Fruit fly (Drosophila melanogaster) whole organism, embryonic: ENCODE measurements around the gene yellow-f2.

Experiments
- Aef1 ChIP-seq: fragments of 200-800 bp; sonication (Bioruptor generic); IDR thresholded peaks from 3 replicates; pipeline ENCODE4 v1.3.6; 2022; ENCODE audit warnings: missing biosample characterization, missing genetic modification characterization
- Atf-2 ChIP-seq: fragments of 200-800 bp; sonication (Bioruptor generic); optimal IDR thresholded peaks from 2 replicates; lab custom pipeline; 2016; ENCODE audit warnings: missing biosample characterization, missing genetic modification characterization
- Bteb2 ChIP-seq: fragments of 200-800 bp; sonication (Bioruptor generic); optimal IDR thresholded peaks from 2 replicates; lab custom pipeline; 2016; ENCODE audit warnings: missing biosample characterization, missing genetic modification characterization
- CG10267 ChIP-seq: fragments of 200-800 bp; sonication (Bioruptor generic); optimal IDR thresholded peaks from 2 replicates; lab custom pipeline; 2018; ENCODE audit warnings: missing biosample characterization, mild to moderate bottlenecking, missing genetic modification characterization, moderate library complexity
- CG10431 ChIP-seq: fragments of 200-800 bp; sonication (Bioruptor generic); optimal IDR thresholded peaks from 3 replicates; lab custom pipeline; 2018; ENCODE audit warnings: missing biosample characterization, mild to moderate bottlenecking, missing genetic modification characterization
- CG1233 ChIP-seq: fragments of 200-800 bp; sonication (Bioruptor generic); optimal IDR thresholded peaks from 4 replicates; lab custom pipeline; 2018; ENCODE audit warnings: missing biosample characterization, mild to moderate bottlenecking, missing genetic modification characterization
- CG12391 ChIP-seq: fragments of 200-800 bp; sonication (Bioruptor generic); optimal IDR thresholded peaks from 3 replicates; lab custom pipeline; 2018; ENCODE audit warnings: missing biosample characterization, mild to moderate bottlenecking, missing genetic modification characterization, moderate library complexity
- CG1602 ChIP-seq: fragments of 200-800 bp; sonication (Bioruptor generic); optimal IDR thresholded peaks from 3 replicates; lab custom pipeline; 2016; ENCODE audit warnings: missing biosample characterization, missing genetic modification characterization
- CG18262 ChIP-seq: fragments of 200-800 bp; optimal IDR thresholded peaks from 3 replicates; lab custom pipeline; 2019; ENCODE audit warnings: missing biosample characterization, mild to moderate bottlenecking, missing genetic modification characterization, moderate library complexity
- CG2129 ChIP-seq: fragments of 200-800 bp; sonication (Bioruptor generic); IDR thresholded peaks from 2 replicates; pipeline ENCODE4 v1.3.6; 2022; ENCODE audit warnings: missing biosample characterization, missing genetic modification characterization; ENCODE audit not compliant: partially characterized antibody
- CG3163 ChIP-seq: fragments of 200-800 bp; sonication (Bioruptor generic); optimal IDR thresholded peaks from 3 replicates; lab custom pipeline; 2016; ENCODE audit warnings: missing biosample characterization, missing genetic modification characterization
- CG3407 ChIP-seq: fragments of 200-800 bp; sonication (Bioruptor generic); optimal IDR thresholded peaks from 2 replicates; lab custom pipeline; 2018; ENCODE audit warnings: missing biosample characterization, mild to moderate bottlenecking, missing genetic modification characterization
- CG7963 ChIP-seq: fragments of 200-800 bp; sonication (Bioruptor generic); IDR thresholded peaks from 3 replicates; pipeline ENCODE4 v1.3.6; 2022; ENCODE audit warnings: missing biosample characterization, missing genetic modification characterization; ENCODE audit not compliant: partially characterized antibody
- CG9727 ChIP-seq: fragments of 200-800 bp; sonication (Bioruptor generic); optimal IDR thresholded peaks from 3 replicates; lab custom pipeline; 2017; ENCODE audit warnings: missing biosample characterization, mild to moderate bottlenecking, missing genetic modification characterization
- CrebB ChIP-seq: fragments of 200-800 bp; sonication (Bioruptor generic); optimal IDR thresholded peaks from 3 replicates; lab custom pipeline; 2018; ENCODE audit warnings: missing biosample characterization, mild to moderate bottlenecking, missing genetic modification characterization
- Drgx ChIP-seq: fragments of 200-800 bp; sonication (Bioruptor generic); IDR thresholded peaks from 2 replicates; pipeline ENCODE4 v1.3.6; 2022; ENCODE audit warnings: missing biosample characterization, missing genetic modification characterization
- H2.0 ChIP-seq: fragments of 200-800 bp; sonication (Bioruptor generic); IDR thresholded peaks from 2 replicates; pipeline ENCODE4 v1.3.6; 2022; ENCODE audit warnings: missing biosample characterization, missing genetic modification characterization
- HLH54F ChIP-seq: fragments of 200-800 bp; sonication (Bioruptor generic); optimal IDR thresholded peaks from 3 replicates; lab custom pipeline; 2016; ENCODE audit warnings: missing biosample characterization, missing genetic modification characterization
- HmgD ChIP-seq: fragments of 200-800 bp; sonication (Bioruptor generic); optimal IDR thresholded peaks from 3 replicates; lab custom pipeline; 2016; ENCODE audit warnings: missing biosample characterization, missing genetic modification characterization
- Hr78 ChIP-seq, 2 experiments: fragments of 200-800 bp in 1 of 2; fragments of >200 bp in 1 of 2; sonication (Bioruptor generic) in 1 of 2; optimal IDR thresholded peaks; 2 replicates each; lab custom pipeline; 2017 to 2019; ENCODE audit warnings: missing biosample characterization in 2 of 2, missing genetic modification characterization in 2 of 2, mild to moderate bottlenecking in 1 of 2, moderate library complexity in 1 of 2
- Nf-YA ChIP-seq: fragments of 200-800 bp; sonication (Bioruptor generic); IDR thresholded peaks from 2 replicates; pipeline ENCODE4 v1.3.6; 2022; ENCODE audit warnings: missing biosample characterization, missing genetic modification characterization
- PHDP ChIP-seq: fragments of 200-800 bp; sonication (Bioruptor generic); optimal IDR thresholded peaks from 3 replicates; lab custom pipeline; 2018; ENCODE audit warnings: missing biosample characterization, mild to moderate bottlenecking, missing genetic modification characterization, moderate library complexity
- Ptx1 ChIP-seq: fragments of 200-800 bp; sonication (Bioruptor generic); IDR thresholded peaks from 2 replicates; pipeline ENCODE4 v1.3.6; 2022; ENCODE audit warnings: missing biosample characterization, missing genetic modification characterization
- Rfx ChIP-seq: fragments of 200-800 bp; sonication (Bioruptor generic); IDR thresholded peaks from 2 replicates; pipeline ENCODE4 v1.3.6; 2022; ENCODE audit warnings: missing biosample characterization, missing genetic modification characterization
- Vsx1 ChIP-seq: fragments of 200-800 bp; sonication (Bioruptor generic); optimal IDR thresholded peaks from 2 replicates; lab custom pipeline; 2017; ENCODE audit warnings: missing biosample characterization, mild to moderate bottlenecking, missing genetic modification characterization, missing genetic modification reagents
- ato ChIP-seq: fragments of 200-800 bp; sonication (Bioruptor generic); IDR thresholded peaks from 2 replicates; pipeline ENCODE4 v1.3.6; 2022; ENCODE audit warnings: missing biosample characterization, missing genetic modification characterization; ENCODE audit not compliant: partially characterized antibody
- da ChIP-seq: fragments of 200-800 bp; sonication (Bioruptor generic); optimal IDR thresholded peaks from 2 replicates; lab custom pipeline; 2016; ENCODE audit warnings: missing biosample characterization, missing genetic modification characterization
- dimm ChIP-seq: fragments of 200-800 bp; sonication (Bioruptor generic); IDR thresholded peaks from 2 replicates; pipeline ENCODE4 v1.3.6; 2022; ENCODE audit warnings: missing biosample characterization, missing genetic modification characterization
- dpn ChIP-seq, 2 experiments: fragments of 200-800 bp; sonication (Bioruptor generic); optimal IDR thresholded peaks; 3 replicates each; lab custom pipeline; 2016; ENCODE audit warnings: missing biosample characterization in 2 of 2, missing genetic modification characterization in 2 of 2
- fd64A ChIP-seq: fragments of 200-800 bp; sonication (Bioruptor generic); optimal IDR thresholded peaks from 3 replicates; lab custom pipeline; 2018; ENCODE audit warnings: missing biosample characterization, mild to moderate bottlenecking, missing genetic modification characterization
- gcm ChIP-seq: fragments of 200-800 bp; sonication (Bioruptor generic); optimal IDR thresholded peaks from 2 replicates; lab custom pipeline; 2019; ENCODE audit warnings: missing biosample characterization, mild to moderate bottlenecking, missing genetic modification characterization, moderate library complexity
- gfzf ChIP-seq: fragments of 200-800 bp; sonication (Bioruptor generic); optimal IDR thresholded peaks from 2 replicates; lab custom pipeline; 2016; ENCODE audit warnings: missing biosample characterization, mild to moderate bottlenecking, missing genetic modification characterization, moderate library complexity
- hb ChIP-seq: fragments of 200-800 bp; sonication (Bioruptor generic); IDR thresholded peaks from 3 replicates; pipeline ENCODE4 v1.3.6; 2022; ENCODE audit warnings: missing biosample characterization, missing genetic modification characterization; ENCODE audit not compliant: partially characterized antibody
- hkb ChIP-seq, 2 experiments: fragments of 200-800 bp in 1 of 2; fragments of >200 bp in 1 of 2; sonication (Bioruptor generic) in 1 of 2; IDR thresholded peaks in 1 of 2; optimal IDR thresholded peaks in 1 of 2; 2 replicates each; pipeline versions ENCODE4 v1.3.6 to Lab custom; 2017 to 2022; ENCODE audit warnings: missing biosample characterization in 1 of 2, missing genetic modification characterization in 1 of 2
- hth ChIP-seq: fragments of >200 bp; optimal IDR thresholded peaks from 2 replicates; lab custom pipeline; 2017; ENCODE audit warnings: inconsistent platforms
- lola ChIP-seq, 3 experiments: fragments of >200 bp in 2 of 3; fragments of 200-800 bp in 1 of 3; sonication (Bioruptor generic) in 1 of 3; optimal IDR thresholded peaks; 2 replicates each; lab custom pipeline; 2017 to 2019; ENCODE audit warnings: missing biosample characterization in 3 of 3, missing genetic modification characterization in 3 of 3, mild to moderate bottlenecking in 1 of 3, moderate library complexity in 1 of 3
- mirr ChIP-seq: fragments of 200-800 bp; sonication (Bioruptor generic); optimal IDR thresholded peaks from 3 replicates; lab custom pipeline; 2018; ENCODE audit warnings: missing biosample characterization, mild to moderate bottlenecking, missing genetic modification characterization
- prd ChIP-seq, 3 experiments: fragments of >200 bp in 2 of 3; fragments of 200-800 bp in 1 of 3; sonication (Bioruptor generic) in 1 of 3; optimal IDR thresholded peaks in 2 of 3; IDR thresholded peaks in 1 of 3; 2 replicates in 2 of 3; 3 replicates in 1 of 3; pipeline versions ENCODE4 v1.3.6 to Lab custom; 2017 to 2022; ENCODE audit warnings: missing biosample characterization in 1 of 3, missing genetic modification characterization in 1 of 3
- pros ChIP-seq: fragments of 200-800 bp; sonication (Bioruptor generic); optimal IDR thresholded peaks from 3 replicates; lab custom pipeline; 2019; ENCODE audit warnings: missing biosample characterization, mild to moderate bottlenecking, missing genetic modification characterization, moderate library complexity
- sr ChIP-seq: fragments of 200-800 bp; sonication (Bioruptor generic); IDR thresholded peaks from 3 replicates; pipeline ENCODE4 v1.3.6; 2022; ENCODE audit warnings: missing biosample characterization, missing genetic modification characterization
- stc ChIP-seq: fragments of 200-800 bp; sonication (Bioruptor generic); IDR thresholded peaks from 2 replicates; pipeline ENCODE4 v1.3.6; 2022; ENCODE audit warnings: missing biosample characterization, missing genetic modification characterization
- tin ChIP-seq: fragments of 200-800 bp; sonication (Bioruptor generic); optimal IDR thresholded peaks from 3 replicates; lab custom pipeline; 2016; ENCODE audit warnings: missing biosample characterization, missing genetic modification characterization
- usp ChIP-seq: fragments of >200 bp; optimal IDR thresholded peaks from 2 replicates; lab custom pipeline; 2017; ENCODE audit warnings: missing biosample characterization, missing genetic modification characterization

The yellow-f2 gene

dm6 chr3R:12995522-12995921, 575 bp upstream of the yellow-f2 start, which contains the start of gene CG7488 (continued):
- TF ChIP-seq CG10431 (GFP tag; lab: Kevin White, UChicago) (no peak), PHDP (tag; lab: Kevin White, UChicago) (no peak), tin (GFP tag; lab: Kevin White, UChicago) (no peak), dimm (no peak), CG7963 (GFP tag; lab: Robert Waterston, UW) (peak; percentile 70; the same call in 2 of the 3 replicates), gfzf (GFP tag; lab: Kevin White, UChicago) (peak; percentile 13), Hr78 (GFP tag; optimal IDR thresholded peaks at IDR 0.05; lab: Kevin White, UChicago) (no peak), da (GFP tag; lab: Kevin White, UChicago) (no peak), HLH54F (GFP tag; lab: Kevin White, UChicago) (no peak), CG9727 (GFP tag; lab: Kevin White, UChicago) (no peak), Vsx1 (no peak), CG12391 (tag; lab: Kevin White, UChicago) (no peak)

DNA sequence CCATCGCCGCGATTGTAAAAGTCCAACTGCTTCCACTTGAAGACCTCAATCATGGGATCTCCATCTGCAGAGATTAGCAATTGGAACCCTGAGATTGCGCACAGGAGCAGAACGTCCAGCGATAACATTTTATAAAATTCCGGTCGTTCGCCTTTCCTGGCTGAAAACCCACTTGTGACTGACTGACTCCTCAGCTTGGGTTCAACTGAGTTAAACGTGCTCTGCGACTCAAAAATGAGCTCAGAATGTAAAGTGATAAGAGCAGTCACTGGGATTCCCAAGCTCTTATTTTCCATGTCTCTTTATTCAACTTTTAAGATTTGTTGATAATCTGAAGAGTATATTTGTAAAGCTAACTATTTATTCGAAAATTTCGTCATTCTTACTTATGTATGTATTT, 1.9 kb downstream of the yellow-f2 start, which contains the start of gene yellow-f:
yellow-f (minus strand) TSS at position 184 of the 400 bp plus-strand sequence.
- TF ChIP-seq Atf-2 (GFP tag; lab: Kevin White, UChicago) (no peak), CG3407 (no peak), stc (GFP tag; lab: Robert Waterston, UW) (no peak), Aef1 (GFP tag; lab: Robert Waterston, UW) (no peak), CG3163 (GFP tag; lab: Kevin White, UChicago) (no peak), H2.0 (GFP tag; lab: Robert Waterston, UW) (no peak), CG1602 (GFP tag; lab: Kevin White, UChicago) (no peak), mirr (GFP tag; lab: Kevin White, UChicago) (no peak), CG18262 (no peak), fd64A (GFP tag; lab: Kevin White, UChicago) (no peak), pros (no peak)

dm6 chr3R:12988411-12988810, 6.5 kb downstream of the yellow-f2 start, which contains the start of gene CG14383:
CG14383 (minus strand) TSS chr3R:12988511.
- TF ChIP-seq hth (lab: Kevin White, UChicago), result no peak
- 0 out of 2 replicates have a peak, but pooled peaks have one; percentile 18 for TF ChIP-seq dimm

DNA sequence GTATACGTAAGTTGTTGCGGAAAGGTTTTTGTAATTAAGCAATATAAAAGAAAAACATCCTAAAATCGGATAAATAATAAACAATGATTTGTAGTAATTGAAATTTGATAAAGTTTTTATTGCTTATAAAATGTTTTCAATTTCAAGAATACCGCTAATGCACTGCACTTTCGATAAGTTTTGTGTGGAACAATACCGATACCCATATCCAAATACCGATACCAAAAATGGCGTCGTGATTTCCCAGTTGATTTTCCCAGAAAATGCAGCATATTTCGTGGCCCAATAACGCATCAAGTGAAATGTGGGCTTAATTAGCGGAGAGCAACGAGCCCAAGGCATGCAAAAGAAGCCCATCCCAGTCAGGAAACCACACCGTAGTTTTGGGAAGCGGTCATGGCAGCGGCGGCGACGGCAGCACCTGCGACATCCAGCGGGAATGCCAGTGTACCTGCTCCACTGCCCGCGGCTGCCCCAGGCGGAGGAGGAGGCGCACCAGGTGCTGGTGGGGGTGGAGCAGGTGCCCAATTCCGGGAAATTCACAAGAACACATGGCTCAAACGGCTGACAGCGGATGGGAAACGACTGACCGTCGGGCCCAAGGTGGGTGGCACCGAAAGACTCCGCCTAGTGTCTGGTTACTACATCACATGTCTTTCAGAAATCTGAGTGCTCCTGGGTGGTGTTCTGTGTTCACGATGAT, 9.0 kb downstream of the yellow-f2 start, which contains the start of gene CG31342:
CG31342 (plus strand) TSS at position 214 of the 703 bp plus-strand sequence.
- TF ChIP-seq CrebB (tag; lab: Kevin White, UChicago) (peak; percentile 14), Bteb2 (GFP tag; lab: Kevin White, UChicago) (peak; percentile 37), prd (optimal IDR thresholded peaks at IDR 0.05; lab: Kevin White, UChicago) (no peak), prd (GFP tag; IDR thresholded peaks at IDR 0.05; lab: Robert Waterston, UW) (no peak), dpn (GFP tag; optimal IDR thresholded peaks at IDR 0.05; lab: Kevin White, UChicago) (peak in 1 of 2 experiments; percentile 10), CG10267 (tag; lab: Kevin White, UChicago) (peak; percentile 64), Rfx (GFP tag; lab: Robert Waterston, UW) (peak; percentile 37; the same call in 1 of the 2 replicates), Nf-YA (GFP tag; lab: Robert Waterston, UW) (0 out of 2 replicates have a peak, but pooled peaks have one; percentile 12), hb (peak; percentile 55; the same call in 1 of the 3 replicates), Drgx (GFP tag; lab: Robert Waterston, UW) (0 out of 2 replicates have a peak, but pooled peaks have one; percentile 28), sr (GFP tag; lab: Robert Waterston, UW) (0 out of 3 replicates have a peak, but pooled peaks have one; percentile 21), Ptx1 (GFP tag; lab: Robert Waterston, UW) (peak; percentile 24; the same call in 1 of the 2 replicates), CG1233 (GFP tag; lab: Kevin White, UChicago) (no peak), usp (GFP tag; lab: Kevin White, UChicago) (no peak), CG2129 (GFP tag; lab: Robert Waterston, UW) (peak; percentile 30; the same call in 1 of the 2 replicates), lola (GFP tag; optimal IDR thresholded peaks at IDR 0.05; lab: Kevin White, UChicago) (peak in 1 of 3 experiments; percentile 58), gcm (GFP tag; lab: Kevin White, UChicago) (no peak), HmgD (GFP tag; lab: Kevin White, UChicago) (peak; percentile 5), hkb (optimal IDR thresholded peaks at IDR 0.05; lab: Kevin White, UChicago) (no peak), hkb (GFP tag; IDR thresholded peaks at IDR 0.05; lab: Robert Waterston, UW) (peak; percentile 40; the same call in 1 of the 2 replicates), ato (GFP tag; lab: Robert Waterston, UW) (peak; percentile 23; the same call in 1 of the 2 replicates)
